Worm (Caenorhabditis elegans) whole organism, young adult: ENCODE measurements around the gene R151.8.

ENCODE experiments used
- ama-1 ChIP-seq, 3 experiments: fragments of 150-350 bp in 1 of 3; sonication (generic microtip) in 2 of 3; optimal IDR thresholded peaks; 2 replicates each; lab custom pipeline; 2014 to 2018; ENCODE audit warnings: missing biosample characterization in 2 of 3, missing genetic modification characterization in 2 of 3, missing genetic modification reagents in 2 of 3
- gei-17 ChIP-seq: fragments of 200-800 bp; sonication (Bioruptor generic); optimal IDR thresholded peaks from 2 replicates; lab custom pipeline; 2018; ENCODE audit warnings: mild to moderate bottlenecking, missing genetic modification characterization, missing compliant biosample characterization
- snpc-4 ChIP-seq, 5 experiments: fragments of 150-350 bp in 1 of 5; sonication (generic microtip) in 4 of 5; optimal IDR thresholded peaks; 2 replicates each; lab custom pipeline; 2014 to 2018; ENCODE audit warnings: missing genetic modification characterization in 5 of 5, missing biosample characterization in 3 of 5, antibody characterized with exemption in 2 of 5, mild to moderate bottlenecking in 2 of 5, missing compliant biosample characterization in 2 of 5, missing genotype in 2 of 5, moderate library complexity in 2 of 5, missing genetic modification reagents in 1 of 5
- ztf-22 ChIP-seq: fragments of 200-800 bp; sonication (Bioruptor generic); optimal IDR thresholded peaks from 2 replicates; lab custom pipeline; 2018; ENCODE audit warnings: mild to moderate bottlenecking, missing genetic modification characterization, moderate library complexity, missing compliant biosample characterization

DNA sequence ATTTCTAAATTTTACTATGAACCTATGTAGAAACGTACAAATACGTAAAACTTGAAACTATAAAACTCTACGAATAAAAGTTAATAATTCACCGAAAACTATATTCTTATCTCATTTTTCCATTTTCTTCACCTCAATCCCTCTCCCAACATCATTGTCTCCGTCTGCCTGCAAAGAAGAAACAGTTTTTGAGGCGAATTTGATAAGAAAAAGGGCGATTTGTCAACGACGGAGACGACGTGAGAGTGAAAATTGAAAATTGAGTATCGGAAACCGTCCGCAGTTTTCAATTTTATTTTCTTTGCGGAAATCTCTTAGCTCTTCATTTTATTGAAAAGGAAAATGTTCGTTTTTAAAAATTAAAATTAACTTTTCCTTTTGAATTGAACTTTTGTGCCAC, 17.6 kb downstream of the R151.8 start:
- TF ChIP-seq snpc-4 (GFP tag; optimal IDR thresholded peaks at IDR 0.05; lab: Kevin White, UChicago): no peak
- TF ChIP-seq snpc-4 (tag; optimal IDR thresholded peaks at IDR 0.05; lab: Kevin White, UChicago): no peak
- no peak for TF ChIP-seq gei-17
- TF ChIP-seq ztf-22 (GFP tag; lab: Kevin White, UChicago): no peak
- TF ChIP-seq ama-1 (optimal IDR thresholded peaks at IDR 0.05; lab: Kevin White, UChicago): no peak
- TF ChIP-seq ama-1 (GFP tag; optimal IDR thresholded peaks at IDR 0.05; lab: Kevin White, UChicago): no peak
